Fruit fly (Drosophila melanogaster): ENCODE results near the gene CG33099.
A peak's percentile ranks its signal among the peaks of the same experiment; 100 is the strongest.

The CG33099 gene

dm6 chr3R:22527636-22528148, 2.7 kb downstream of the CG33099 start:
- TF ChIP-seq Snoo (tag; optimal IDR thresholded peaks at IDR 0.05) (peak; percentile 3), CG32121 (GFP tag; IDR thresholded peaks at IDR 0.05) (no peak), EcR (GFP tag; optimal IDR thresholded peaks at IDR 0.05) (peak; percentile 55)

- TF ChIP-seq CG32121 (GFP tag; IDR thresholded peaks at IDR 0.05) (peak; percentile 30; the same call in 1 of the 2 replicates), CG8301 (tag; optimal IDR thresholded peaks at IDR 0.05) (no peak), Pif1A (GFP tag; optimal IDR thresholded peaks at IDR 0.05) (no peak), CG17806 (tag; optimal IDR thresholded peaks at IDR 0.05) (no peak)
Observed at dm6 chr3R:22527192-22527591, 3.2 kb downstream of the CG33099 start.

DNA sequence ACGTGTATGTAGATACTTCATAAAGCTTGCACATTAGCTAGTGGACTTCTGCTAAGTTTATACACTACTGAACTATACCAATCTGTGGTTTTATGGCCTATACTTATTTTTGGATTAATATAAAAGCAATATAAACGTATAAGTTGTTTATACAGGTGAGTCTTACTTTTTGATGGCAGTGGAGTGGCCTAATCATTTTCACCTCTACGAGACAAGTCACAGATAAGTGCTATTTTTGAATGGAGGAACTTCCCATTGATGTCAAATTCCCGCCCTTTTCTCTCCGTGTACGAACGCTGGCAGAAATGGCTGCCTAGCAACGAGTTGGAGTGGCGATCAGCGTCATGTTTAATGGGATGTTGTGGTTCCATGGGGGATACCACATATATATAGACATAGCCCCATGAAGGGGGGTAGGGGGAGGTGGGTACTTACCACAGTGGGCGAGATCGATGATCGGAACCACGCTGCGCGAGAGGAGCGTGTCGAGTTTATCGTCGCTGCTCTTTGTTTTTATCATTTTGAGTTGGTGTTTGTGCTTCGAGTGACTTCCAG, 3.9 kb downstream of the CG33099 start:
- peak; percentile 25 for TF ChIP-seq CG8301 (tag; optimal IDR thresholded peaks at IDR 0.05)
- no peak for TF ChIP-seq D1 (tag; optimal IDR thresholded peaks at IDR 0.05)
- TF ChIP-seq Pif1A (GFP tag; optimal IDR thresholded peaks at IDR 0.05): peak; percentile 13
- TF ChIP-seq Pif1B (GFP tag; optimal IDR thresholded peaks at IDR 0.05): no peak
- TF ChIP-seq Ets98B (GFP tag; IDR thresholded peaks at IDR 0.05): no peak
- no peak for TF ChIP-seq Snoo (tag; optimal IDR thresholded peaks at IDR 0.05)
- peak; percentile 48; the same call in 2 of the 3 replicates for TF ChIP-seq fd96Ca (GFP tag; IDR thresholded peaks at IDR 0.05)
- TF ChIP-seq CG15710 (tag; optimal IDR thresholded peaks at IDR 0.05): peak; percentile 37
- no peak for TF ChIP-seq CG10348 (GFP tag; IDR thresholded peaks at IDR 0.05)
- peak; percentile 44 for TF ChIP-seq CG13204 (GFP tag; optimal IDR thresholded peaks at IDR 0.05)
- peak; percentile 90 for TF ChIP-seq EcR (GFP tag; optimal IDR thresholded peaks at IDR 0.05)
- TF ChIP-seq CG4496 (GFP tag; IDR thresholded peaks at IDR 0.05): no peak
- peak; percentile 32; the same call in 1 of the 2 replicates for TF ChIP-seq CG32121 (GFP tag; IDR thresholded peaks at IDR 0.05)
- TF ChIP-seq CG9948 (tag; optimal IDR thresholded peaks at IDR 0.05): no peak
- TF ChIP-seq CG12605 (GFP tag; IDR thresholded peaks at IDR 0.05): no peak
- peak; percentile 44 for TF ChIP-seq CG8159 (tag; optimal IDR thresholded peaks at IDR 0.05)
- no peak for TF ChIP-seq rn (GFP tag; IDR thresholded peaks at IDR 0.05)
- TF ChIP-seq CG34367 (tag; optimal IDR thresholded peaks at IDR 0.05): no peak
- TF ChIP-seq gl (tag; optimal IDR thresholded peaks at IDR 0.05): peak; percentile 16
- TF ChIP-seq CG14655 (GFP tag; optimal IDR thresholded peaks at IDR 0.05): peak; percentile 52
- peak; percentile 8 for TF ChIP-seq CG17806 (tag; optimal IDR thresholded peaks at IDR 0.05)

dm6 chr3R:22525546-22526352, 4.6 kb downstream of the CG33099 start:
- TF ChIP-seq Pif1A (GFP tag; optimal IDR thresholded peaks at IDR 0.05): peak; percentile 58
- no peak for TF ChIP-seq gl (tag; optimal IDR thresholded peaks at IDR 0.05)
- no peak for TF ChIP-seq Ets98B (GFP tag; IDR thresholded peaks at IDR 0.05)
- TF ChIP-seq D1 (tag; optimal IDR thresholded peaks at IDR 0.05): peak; percentile 12

DNA sequence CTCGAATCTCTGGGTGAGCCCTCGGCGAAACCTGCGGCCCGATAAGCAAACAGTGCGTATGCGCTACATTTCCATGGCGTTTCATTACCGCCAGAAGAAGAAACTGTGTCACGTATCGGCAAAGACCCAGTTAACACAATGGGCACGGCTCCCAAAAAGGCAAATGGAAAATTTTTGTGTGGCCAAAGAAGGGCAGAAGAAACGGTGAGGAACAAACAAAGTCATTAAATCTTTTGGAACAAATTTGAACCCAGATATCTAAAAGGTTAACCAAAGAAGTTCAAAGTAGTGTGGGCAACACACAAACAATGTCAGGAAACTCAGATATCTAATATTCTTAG, 5.3 kb downstream of the CG33099 start:
- TF ChIP-seq CG32121 (GFP tag; IDR thresholded peaks at IDR 0.05): no peak
- TF ChIP-seq D1 (tag; optimal IDR thresholded peaks at IDR 0.05): no peak
- no peak for TF ChIP-seq CG12605 (GFP tag; IDR thresholded peaks at IDR 0.05)
- no peak for TF ChIP-seq EcR (GFP tag; optimal IDR thresholded peaks at IDR 0.05)
- TF ChIP-seq CG13204 (GFP tag; optimal IDR thresholded peaks at IDR 0.05): no peak
- TF ChIP-seq CG8301 (tag; optimal IDR thresholded peaks at IDR 0.05): no peak
- no peak for TF ChIP-seq CG14655 (GFP tag; optimal IDR thresholded peaks at IDR 0.05)
- TF ChIP-seq CG10348 (GFP tag; IDR thresholded peaks at IDR 0.05): no peak
- TF ChIP-seq CG8159 (tag; optimal IDR thresholded peaks at IDR 0.05): no peak
- TF ChIP-seq Snoo (tag; optimal IDR thresholded peaks at IDR 0.05): no peak
- TF ChIP-seq CG9948 (tag; optimal IDR thresholded peaks at IDR 0.05): no peak

DNA sequence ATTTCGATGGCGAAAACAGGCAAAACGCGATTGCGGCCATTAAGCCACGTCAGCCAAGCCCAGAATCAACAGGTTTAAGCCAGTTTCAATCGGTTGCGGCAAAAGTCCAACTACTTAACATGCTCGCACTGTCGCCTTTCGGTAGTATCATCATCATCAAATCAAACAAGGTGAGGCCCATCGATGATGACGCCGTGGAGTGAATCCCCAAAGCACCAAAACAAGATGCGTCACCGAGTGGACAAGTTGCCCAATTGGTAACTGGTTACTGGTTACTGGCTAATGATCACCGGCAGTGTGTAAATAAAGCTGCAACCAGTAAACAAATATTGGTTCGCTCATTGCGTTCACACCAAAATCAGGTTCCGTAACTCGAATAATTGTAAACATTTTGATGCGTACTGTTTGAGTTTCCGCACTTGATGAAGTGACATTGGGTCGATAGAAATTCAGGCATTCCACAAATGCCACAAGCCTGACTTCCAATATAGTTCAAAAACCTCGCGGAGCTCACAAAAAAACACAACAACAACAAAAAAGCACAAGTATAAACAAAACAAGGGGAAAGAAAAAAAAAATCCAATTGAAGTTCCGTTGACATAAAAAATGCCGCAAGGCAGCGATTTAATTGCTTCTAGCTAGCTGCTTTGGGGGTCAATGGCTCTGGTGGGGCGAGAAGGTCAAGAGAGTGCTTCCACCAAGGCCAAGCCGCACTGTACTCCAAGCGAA, 5.9 kb downstream of the CG33099 start:
- TF ChIP-seq Pif1B (GFP tag; optimal IDR thresholded peaks at IDR 0.05) (no peak), Snoo (tag; optimal IDR thresholded peaks at IDR 0.05) (no peak), CG34367 (tag; optimal IDR thresholded peaks at IDR 0.05) (no peak), rn (GFP tag; IDR thresholded peaks at IDR 0.05) (no peak), EcR (GFP tag; optimal IDR thresholded peaks at IDR 0.05) (peak; percentile 91)

DNA sequence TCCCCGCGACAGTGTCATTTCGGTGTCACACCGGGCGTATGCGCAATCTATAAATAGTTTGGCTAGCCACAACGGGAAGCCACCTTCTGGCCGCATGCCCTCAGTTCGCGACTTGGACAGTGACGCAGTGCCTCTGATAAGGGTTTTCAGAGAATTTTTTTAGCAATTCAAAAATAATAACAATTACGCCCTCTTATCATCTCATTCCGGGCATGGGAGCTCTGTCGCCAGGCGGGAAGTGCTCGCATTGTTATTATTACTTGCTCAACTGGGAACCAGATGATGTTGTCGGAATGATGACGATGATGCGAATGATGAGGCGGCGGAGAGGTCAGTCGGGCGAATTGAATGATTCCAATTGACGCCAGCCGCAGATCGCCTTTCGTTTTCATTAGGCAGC, 7.5 kb downstream of the CG33099 start:
- TF ChIP-seq CG8301 (tag; optimal IDR thresholded peaks at IDR 0.05) (no peak), CG14655 (GFP tag; optimal IDR thresholded peaks at IDR 0.05) (no peak), rn (GFP tag; IDR thresholded peaks at IDR 0.05) (no peak), Snoo (tag; optimal IDR thresholded peaks at IDR 0.05) (no peak), CG4496 (GFP tag; IDR thresholded peaks at IDR 0.05) (no peak), CG17806 (tag; optimal IDR thresholded peaks at IDR 0.05) (no peak), CG15710 (tag; optimal IDR thresholded peaks at IDR 0.05) (no peak), CG32121 (GFP tag; IDR thresholded peaks at IDR 0.05) (no peak), Ets98B (GFP tag; IDR thresholded peaks at IDR 0.05) (no peak), gl (tag; optimal IDR thresholded peaks at IDR 0.05) (no peak), CG10348 (GFP tag; IDR thresholded peaks at IDR 0.05) (no peak), fd96Ca (GFP tag; IDR thresholded peaks at IDR 0.05) (no peak), CG12605 (GFP tag; IDR thresholded peaks at IDR 0.05) (no peak), EcR (GFP tag; optimal IDR thresholded peaks at IDR 0.05) (no peak), CG9948 (tag; optimal IDR thresholded peaks at IDR 0.05) (no peak), D1 (tag; optimal IDR thresholded peaks at IDR 0.05) (no peak), Pif1B (GFP tag; optimal IDR thresholded peaks at IDR 0.05) (no peak), CG13204 (GFP tag; optimal IDR thresholded peaks at IDR 0.05) (no peak)

Measured in whole organism, pupa.